Worm (Caenorhabditis elegans) whole organism, L1 larva: ENCODE measurements around the gene K09B11.4.
A peak's percentile ranks its signal among the peaks of the same experiment; 100 is the strongest.

Source experiments
- aly-2 ChIP-seq: fragments of 150-350 bp; optimal IDR thresholded peaks from 2 replicates; lab custom pipeline; 2014; ENCODE audit warnings: missing biosample characterization, missing genetic modification characterization
- ama-1 ChIP-seq: fragments of 150-350 bp; optimal IDR thresholded peaks from 2 replicates; lab custom pipeline; 2014
- blmp-1 ChIP-seq: fragments of 150-350 bp; optimal IDR thresholded peaks from 2 replicates; lab custom pipeline; 2014; ENCODE audit warnings: missing biosample characterization, missing genetic modification characterization
- dsc-1 ChIP-seq: sonication (generic microtip); optimal IDR thresholded peaks from 2 replicates; lab custom pipeline; 2016; ENCODE audit warnings: mild to moderate bottlenecking, missing genetic modification characterization, missing compliant biosample characterization
- efl-1 ChIP-seq, 4 experiments: fragments of 150-350 bp; optimal IDR thresholded peaks in 3 of 4; peaks in 1 of 4; 1 replicate in 1 of 4; 2 replicates in 3 of 4; lab custom pipeline; 2014; ENCODE audit warnings: missing biosample characterization in 2 of 4, missing genetic modification characterization in 2 of 4, missing genetic modification reagents in 2 of 4
- egl-27 ChIP-seq, 2 experiments: fragments of 150-350 bp in 1 of 2; sonication (generic microtip); optimal IDR thresholded peaks; 3 replicates each; lab custom pipeline; 2017 to 2018; ENCODE audit warnings: missing biosample characterization in 2 of 2, missing genetic modification characterization in 2 of 2, missing genetic modification reagents in 2 of 2
- fkh-10 ChIP-seq: sonication (generic microtip); optimal IDR thresholded peaks from 2 replicates; lab custom pipeline; 2017; ENCODE audit warnings: missing biosample characterization, missing genetic modification reagents, missing genetic modification characterization
- lsy-2 ChIP-seq, 2 experiments: fragments of 150-350 bp; optimal IDR thresholded peaks; 2 replicates each; lab custom pipeline; 2014; ENCODE audit warnings: missing biosample characterization in 2 of 2, missing genetic modification characterization in 2 of 2
- mep-1 ChIP-seq: fragments of 150-350 bp; optimal IDR thresholded peaks from 2 replicates; lab custom pipeline; 2014; ENCODE audit warnings: missing biosample characterization, missing genetic modification characterization
- nhr-11 ChIP-seq: fragments of 150-350 bp; optimal IDR thresholded peaks from 2 replicates; lab custom pipeline; 2014; ENCODE audit warnings: missing biosample characterization, missing genetic modification characterization
- nhr-19 ChIP-seq: fragments of 200-800 bp; sonication (Bioruptor generic); conservative IDR thresholded peaks from 2 replicates; pipeline ENCODE4 v1.3.6; 2022; ENCODE audit warnings: missing genetic modification characterization, missing compliant biosample characterization
- nhr-237 ChIP-seq: fragments of 150-350 bp; optimal IDR thresholded peaks from 2 replicates; lab custom pipeline; 2014; ENCODE audit warnings: missing biosample characterization, missing genetic modification characterization
- nhr-77 ChIP-seq: fragments of 150-350 bp; optimal IDR thresholded peaks from 2 replicates; lab custom pipeline; 2014; ENCODE audit warnings: missing biosample characterization, missing genetic modification characterization
- unc-86 ChIP-seq: sonication (generic microtip); optimal IDR thresholded peaks from 2 replicates; lab custom pipeline; 2016; ENCODE audit warnings: missing genetic modification characterization, missing compliant biosample characterization

DNA sequence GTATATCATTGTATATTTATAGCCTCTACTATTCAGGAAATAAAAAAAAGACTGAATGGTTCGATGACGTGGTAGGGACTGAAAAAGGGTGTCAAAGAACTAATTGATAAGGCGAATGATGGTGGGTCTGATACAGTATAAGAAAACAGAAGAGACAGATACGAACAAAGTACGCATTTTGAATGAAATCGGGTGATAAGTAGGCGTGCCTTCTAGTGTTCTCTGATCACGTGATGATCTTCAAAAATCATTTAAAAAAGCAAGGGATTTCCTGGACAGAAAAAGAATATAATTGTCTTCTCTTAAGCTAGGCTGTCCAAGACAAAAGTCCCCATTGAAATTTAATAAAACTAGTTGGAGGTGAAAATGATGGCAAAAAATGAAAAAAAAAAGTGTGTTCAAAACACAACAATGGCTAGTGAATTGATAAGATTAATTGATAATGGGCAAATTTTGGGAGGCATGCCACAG, 36.1 kb upstream of the K09B11.4 start:
- TF ChIP-seq egl-27 (tag; optimal IDR thresholded peaks at IDR 0.05; lab: Kevin White, UChicago), result no peak
- no peak for TF ChIP-seq nhr-77
- TF ChIP-seq unc-86, result no peak
- TF ChIP-seq nhr-11 (tag; lab: Kevin White, UChicago), result no peak
- no peak for TF ChIP-seq efl-1 (optimal IDR thresholded peaks at IDR 0.05; lab: Kevin White, UChicago)
- peak in 1 of 2 experiments; percentile 84 for TF ChIP-seq efl-1 (GFP tag; optimal IDR thresholded peaks at IDR 0.05 in 1 of 2; lab: Kevin White, UChicago)
- TF ChIP-seq blmp-1 (tag; lab: Kevin White, UChicago), result peak; percentile 36
- no peak for TF ChIP-seq fkh-10 (GFP tag; lab: Kevin White, UChicago)
- TF ChIP-seq nhr-19 (GFP tag; lab: Robert Waterston, UW), result peak; percentile 50
- TF ChIP-seq aly-2, result no peak
- no peak for TF ChIP-seq dsc-1 (tag; lab: Kevin White, UChicago)
- no peak for TF ChIP-seq nhr-237 (tag; lab: Kevin White, UChicago)
- peak; percentile 24 to 44 for TF ChIP-seq lsy-2 (tag; optimal IDR thresholded peaks at IDR 0.05; lab: Kevin White, UChicago)
- TF ChIP-seq mep-1, result peak; percentile 5
- TF ChIP-seq ama-1 (lab: Kevin White, UChicago), result no peak
